Fruit fly (Drosophila melanogaster) whole organism, embryonic: ENCODE data around the gene CG7183.
A peak's percentile ranks its signal among the peaks of the same experiment; 100 is the strongest.

Experiments used
- CG10147 ChIP-seq: fragments of 200-800 bp; sonication (Bioruptor generic); optimal IDR thresholded peaks from 2 replicates; lab custom pipeline; 2019; ENCODE audit warnings: missing biosample characterization, mild to moderate bottlenecking, missing genetic modification characterization, moderate library complexity
- CG10267 ChIP-seq: fragments of 200-800 bp; sonication (Bioruptor generic); optimal IDR thresholded peaks from 2 replicates; lab custom pipeline; 2018; ENCODE audit warnings: missing biosample characterization, mild to moderate bottlenecking, missing genetic modification characterization, moderate library complexity
- CG10321 ChIP-seq: fragments of 200-800 bp; sonication (Bioruptor generic); IDR thresholded peaks from 2 replicates; pipeline ENCODE4 v1.3.6; 2022; ENCODE audit warnings: missing biosample characterization, missing genetic modification characterization
- CG11247 ChIP-seq: fragments of 200-800 bp; sonication (Bioruptor generic); IDR thresholded peaks from 2 replicates; pipeline ENCODE4 v1.3.6; 2022; ENCODE audit warnings: missing biosample characterization, missing genetic modification characterization
- CG12104 ChIP-seq: fragments of 200-800 bp; sonication (Bioruptor generic); optimal IDR thresholded peaks from 3 replicates; lab custom pipeline; 2016; ENCODE audit warnings: missing biosample characterization, missing genetic modification characterization
- CG12155 ChIP-seq: fragments of 200-800 bp; sonication (Bioruptor generic); optimal IDR thresholded peaks from 3 replicates; lab custom pipeline; 2016; ENCODE audit warnings: missing biosample characterization, missing genetic modification characterization
- CG13624 ChIP-seq: fragments of 200-800 bp; sonication (Bioruptor generic); optimal IDR thresholded peaks from 2 replicates; lab custom pipeline; 2016; ENCODE audit warnings: missing biosample characterization, missing genetic modification characterization
- CG13775 ChIP-seq: fragments of 200-800 bp; sonication (Bioruptor generic); optimal IDR thresholded peaks from 3 replicates; lab custom pipeline; 2017; ENCODE audit warnings: missing biosample characterization, mild to moderate bottlenecking, missing genetic modification characterization
- CG13894 ChIP-seq: fragments of 200-800 bp; sonication (Bioruptor generic); optimal IDR thresholded peaks from 3 replicates; lab custom pipeline; 2018; ENCODE audit warnings: missing biosample characterization, mild to moderate bottlenecking, missing genetic modification characterization, moderate library complexity
- CG14860 ChIP-seq: fragments of 200-800 bp; sonication (Bioruptor generic); IDR thresholded peaks from 3 replicates; pipeline ENCODE4 v1.3.6; 2022; ENCODE audit warnings: missing biosample characterization, missing genetic modification characterization; ENCODE audit not compliant: partially characterized antibody
- CG15601 ChIP-seq: fragments of 200-800 bp; sonication (Bioruptor generic); optimal IDR thresholded peaks from 3 replicates; lab custom pipeline; 2019; ENCODE audit warnings: missing biosample characterization, mild to moderate bottlenecking, missing genetic modification characterization, moderate library complexity
- CG15696 ChIP-seq: fragments of 200-800 bp; sonication (Bioruptor generic); optimal IDR thresholded peaks from 2 replicates; lab custom pipeline; 2019; ENCODE audit warnings: missing biosample characterization, mild to moderate bottlenecking, missing genetic modification characterization, moderate library complexity
- CG1792 ChIP-seq: fragments of 200-800 bp; sonication (Bioruptor generic); optimal IDR thresholded peaks from 2 replicates; lab custom pipeline; 2016; ENCODE audit warnings: missing biosample characterization, missing genetic modification characterization
- CG18011 ChIP-seq: fragments of 200-800 bp; sonication (Bioruptor generic); optimal IDR thresholded peaks from 2 replicates; lab custom pipeline; 2017; ENCODE audit warnings: missing biosample characterization, missing genetic modification characterization, mild to moderate bottlenecking, moderate library complexity, missing genotype
- CG2120 ChIP-seq: fragments of 200-800 bp; sonication (Bioruptor generic); optimal IDR thresholded peaks from 3 replicates; lab custom pipeline; 2016; ENCODE audit warnings: missing biosample characterization, missing genetic modification characterization
- CG2889 ChIP-seq: fragments of 200-800 bp; sonication (Bioruptor generic); IDR thresholded peaks from 3 replicates; pipeline ENCODE4 v1.3.6; 2022; ENCODE audit warnings: missing biosample characterization, missing genetic modification characterization
- CG30403 ChIP-seq: fragments of 200-800 bp; sonication (Bioruptor generic); optimal IDR thresholded peaks from 3 replicates; lab custom pipeline; 2016; ENCODE audit warnings: missing biosample characterization, missing genetic modification characterization
- CG31365 ChIP-seq: fragments of 200-800 bp; sonication (Bioruptor generic); optimal IDR thresholded peaks from 2 replicates; lab custom pipeline; 2018; ENCODE audit warnings: missing biosample characterization, mild to moderate bottlenecking, missing genetic modification characterization
- CG32767 ChIP-seq: fragments of 200-800 bp; sonication (Bioruptor generic); IDR thresholded peaks from 2 replicates; pipeline ENCODE4 v1.3.6; 2022; ENCODE audit warnings: missing biosample characterization, missing genetic modification characterization
- CG4424 ChIP-seq: fragments of 200-800 bp; sonication (Bioruptor generic); optimal IDR thresholded peaks from 3 replicates; lab custom pipeline; 2016; ENCODE audit warnings: missing biosample characterization, missing genetic modification characterization
- CG6791 ChIP-seq: fragments of 200-800 bp; sonication (Bioruptor generic); IDR thresholded peaks from 3 replicates; pipeline ENCODE4 v1.3.6; 2022; ENCODE audit warnings: missing biosample characterization, missing genetic modification characterization; ENCODE audit not compliant: partially characterized antibody
- CG7357 ChIP-seq: fragments of 200-800 bp; sonication (Bioruptor generic); IDR thresholded peaks from 3 replicates; pipeline ENCODE4 v1.3.6; 2022; ENCODE audit warnings: missing biosample characterization, missing genetic modification characterization
- CG7556 ChIP-seq: fragments of 200-800 bp; sonication (Bioruptor generic); optimal IDR thresholded peaks from 2 replicates; lab custom pipeline; 2017; ENCODE audit warnings: missing biosample characterization, mild to moderate bottlenecking, missing genetic modification characterization
- CG7987 ChIP-seq: fragments of 200-800 bp; sonication (Bioruptor generic); optimal IDR thresholded peaks from 2 replicates; lab custom pipeline; 2018; ENCODE audit warnings: missing biosample characterization, mild to moderate bottlenecking, missing genetic modification characterization, moderate library complexity
- CG8765 ChIP-seq: fragments of 200-800 bp; sonication (Bioruptor generic); IDR thresholded peaks from 2 replicates; pipeline ENCODE4 v1.3.6; 2022; ENCODE audit warnings: missing biosample characterization, missing genetic modification characterization
- CG9876 ChIP-seq: fragments of 200-800 bp; sonication (Bioruptor generic); optimal IDR thresholded peaks from 2 replicates; lab custom pipeline; 2016; ENCODE audit warnings: missing biosample characterization, missing genetic modification characterization
- CHES-1-like ChIP-seq: fragments of 200-800 bp; sonication (Bioruptor generic); optimal IDR thresholded peaks from 2 replicates; lab custom pipeline; 2016; ENCODE audit warnings: missing biosample characterization, missing genetic modification characterization
- Dbx ChIP-seq: fragments of 200-800 bp; sonication (Bioruptor generic); IDR thresholded peaks from 3 replicates; pipeline ENCODE4 v1.3.6; 2022; ENCODE audit warnings: missing biosample characterization, missing genetic modification characterization
- Dip2 ChIP-seq: fragments of 200-800 bp; sonication (Bioruptor generic); IDR thresholded peaks from 2 replicates; pipeline ENCODE4 v1.3.6; 2022; ENCODE audit warnings: missing biosample characterization, missing genetic modification characterization
- Drgx ChIP-seq: fragments of 200-800 bp; sonication (Bioruptor generic); IDR thresholded peaks from 2 replicates; pipeline ENCODE4 v1.3.6; 2022; ENCODE audit warnings: missing biosample characterization, missing genetic modification characterization
- HHEX ChIP-seq: fragments of 200-800 bp; sonication (Bioruptor generic); optimal IDR thresholded peaks from 3 replicates; lab custom pipeline; 2017; ENCODE audit warnings: missing biosample characterization, mild to moderate bottlenecking, missing genetic modification characterization, missing genetic modification reagents
- Hand ChIP-seq: fragments of 200-800 bp; sonication (Bioruptor generic); optimal IDR thresholded peaks from 2 replicates; lab custom pipeline; 2017; ENCODE audit warnings: mild to moderate bottlenecking, missing biosample characterization, missing genetic modification reagents, missing genetic modification characterization
- Kr ChIP-seq: fragments of 200-800 bp; sonication (Bioruptor generic); optimal IDR thresholded peaks from 2 replicates; lab custom pipeline; 2017; ENCODE audit warnings: missing biosample characterization, mild to moderate bottlenecking, missing genetic modification characterization
- MBD-R2 ChIP-seq: fragments of 200-800 bp; sonication (Bioruptor generic); IDR thresholded peaks from 2 replicates; pipeline ENCODE4 v1.3.6; 2022; ENCODE audit warnings: missing biosample characterization, missing genetic modification characterization
- Myb ChIP-seq: fragments of 200-800 bp; sonication (Bioruptor generic); optimal IDR thresholded peaks from 2 replicates; lab custom pipeline; 2016; ENCODE audit warnings: missing biosample characterization, missing genetic modification characterization
- Ravus ChIP-seq: fragments of 200-800 bp; sonication (Bioruptor generic); IDR thresholded peaks from 2 replicates; pipeline ENCODE4 v1.3.6; 2022; ENCODE audit warnings: missing biosample characterization, missing genetic modification characterization
- Sry-δ ChIP-seq: fragments of 200-800 bp; sonication (Bioruptor generic); optimal IDR thresholded peaks from 2 replicates; lab custom pipeline; 2016; ENCODE audit warnings: missing biosample characterization, missing genetic modification characterization
- Ssrp ChIP-seq: fragments of 200-800 bp; sonication (Bioruptor generic); optimal IDR thresholded peaks from 2 replicates; lab custom pipeline; 2018; ENCODE audit warnings: missing biosample characterization, mild to moderate bottlenecking, missing genetic modification characterization, moderate library complexity
- amos ChIP-seq: fragments of 200-800 bp; sonication (Bioruptor generic); IDR thresholded peaks from 2 replicates; pipeline ENCODE4 v1.3.6; 2022; ENCODE audit warnings: missing biosample characterization, missing genetic modification characterization; ENCODE audit not compliant: partially characterized antibody
- bowl ChIP-seq: fragments of 200-800 bp; sonication (Bioruptor generic); IDR thresholded peaks from 2 replicates; pipeline ENCODE4 v1.3.6; 2022; ENCODE audit warnings: missing biosample characterization, missing genetic modification characterization
- eve ChIP-seq, 2 experiments: fragments of >200 bp; optimal IDR thresholded peaks; 2 replicates each; lab custom pipeline; 2017; ENCODE audit warnings: missing biosample characterization in 2 of 2, missing genetic modification characterization in 2 of 2
- fd96Cb ChIP-seq: fragments of 200-800 bp; sonication (Bioruptor generic); optimal IDR thresholded peaks from 2 replicates; lab custom pipeline; 2018; ENCODE audit warnings: missing biosample characterization, mild to moderate bottlenecking, missing genetic modification characterization, moderate library complexity
- gcm ChIP-seq: fragments of 200-800 bp; sonication (Bioruptor generic); optimal IDR thresholded peaks from 2 replicates; lab custom pipeline; 2019; ENCODE audit warnings: missing biosample characterization, mild to moderate bottlenecking, missing genetic modification characterization, moderate library complexity
- jumu ChIP-seq: fragments of 200-800 bp; sonication (Bioruptor generic); optimal IDR thresholded peaks from 3 replicates; lab custom pipeline; 2016; ENCODE audit warnings: missing biosample characterization, missing genetic modification characterization
- lmd ChIP-seq: fragments of 200-800 bp; sonication (Bioruptor generic); IDR thresholded peaks from 2 replicates; pipeline ENCODE4 v1.3.6; 2022; ENCODE audit warnings: missing biosample characterization, missing genetic modification characterization
- mld ChIP-seq: fragments of 200-800 bp; sonication (Bioruptor generic); IDR thresholded peaks from 3 replicates; pipeline ENCODE4 v1.3.6; 2022; ENCODE audit warnings: missing biosample characterization, missing genetic modification characterization; ENCODE audit not compliant: partially characterized antibody
- nmo ChIP-seq: fragments of 200-800 bp; sonication (Bioruptor generic); optimal IDR thresholded peaks from 2 replicates; lab custom pipeline; 2018; ENCODE audit warnings: missing biosample characterization, mild to moderate bottlenecking, missing genetic modification characterization, moderate library complexity
- sens ChIP-seq: fragments of 200-800 bp; sonication (Bioruptor generic); peaks from one replicate; lab custom pipeline; 2016; ENCODE audit warnings: missing biosample characterization, missing genetic modification characterization
- slbo ChIP-seq: fragments of 200-800 bp; sonication (Bioruptor generic); IDR thresholded peaks from 2 replicates; pipeline ENCODE4 v1.3.6; 2022; ENCODE audit warnings: missing biosample characterization, missing genetic modification characterization
- stwl ChIP-seq: fragments of 200-800 bp; sonication (Bioruptor generic); optimal IDR thresholded peaks from 3 replicates; lab custom pipeline; 2018; ENCODE audit warnings: missing biosample characterization, mild to moderate bottlenecking, missing genetic modification characterization, moderate library complexity

CG7183 gene

dm6 chr3R:18220211-18220749 is at the start of gene CG7183, which contains the start of gene CG7988 (continued):
- peak; percentile 95 for TF ChIP-seq CG13894
- TF ChIP-seq bowl: peak; percentile 91
- TF ChIP-seq CG31365 (tag; lab: Kevin White, UChicago): peak; percentile 60
- TF ChIP-seq Ssrp (tag; lab: Kevin White, UChicago): peak; percentile 99
- peak; percentile 99 for TF ChIP-seq lmd (GFP tag; lab: Robert Waterston, UW)
- peak; percentile 97 for TF ChIP-seq CG7556 (GFP tag; lab: Kevin White, UChicago)
- TF ChIP-seq CG12155 (GFP tag; lab: Kevin White, UChicago): peak; percentile 97
- TF ChIP-seq Kr (GFP tag; lab: Kevin White, UChicago): peak; percentile 41
- peak; percentile 95 for TF ChIP-seq CG13624
- TF ChIP-seq gcm: peak; percentile 99
- TF ChIP-seq Dbx (GFP tag; lab: Robert Waterston, UW): peak; percentile 98
- no peak for TF ChIP-seq CG14860
- TF ChIP-seq stwl (tag; lab: Kevin White, UChicago): peak; percentile 86
- TF ChIP-seq CG10321 (GFP tag; lab: Robert Waterston, UW): peak; percentile 84
- peak; percentile 65 for TF ChIP-seq Dip2 (GFP tag; lab: Robert Waterston, UW)
- peak; percentile 99 for TF ChIP-seq sens (GFP tag; lab: Kevin White, UChicago)
- peak; percentile 98 for TF ChIP-seq CG4424 (GFP tag; lab: Kevin White, UChicago)
- peak; percentile 98 for TF ChIP-seq CG15601 (tag; lab: Kevin White, UChicago)
- TF ChIP-seq CG9876 (GFP tag; lab: Kevin White, UChicago): peak; percentile 89
- peak; percentile 95 for TF ChIP-seq CG10147
- TF ChIP-seq Myb (GFP tag; lab: Kevin White, UChicago): peak; percentile 81
- peak; percentile 68 for TF ChIP-seq Sry-δ (GFP tag; lab: Kevin White, UChicago)
- TF ChIP-seq CG7987: peak; percentile 88
- peak; percentile 98 for TF ChIP-seq CG11247 (GFP tag; lab: Robert Waterston, UW)
- TF ChIP-seq CG32767 (GFP tag; lab: Robert Waterston, UW): peak; percentile 98
- TF ChIP-seq CG1792 (GFP tag; lab: Kevin White, UChicago): peak; percentile 76
- TF ChIP-seq CG2120: peak; percentile 98
- peak; percentile 95 for TF ChIP-seq CG7357 (GFP tag; lab: Robert Waterston, UW)
- peak; percentile 97 for TF ChIP-seq CG15696
- TF ChIP-seq eve (GFP tag; optimal IDR thresholded peaks at IDR 0.05; lab: Kevin White, UChicago): peak in 1 of 2 experiments; percentile 70
- peak; percentile 95 for TF ChIP-seq CG10267 (tag; lab: Kevin White, UChicago)
- TF ChIP-seq MBD-R2 (GFP tag; lab: Robert Waterston, UW): peak; percentile 99
- TF ChIP-seq Hand (GFP tag; lab: Kevin White, UChicago): peak; percentile 87
- TF ChIP-seq HHEX (GFP tag; lab: Kevin White, UChicago): peak; percentile 92
- peak; percentile 98 for TF ChIP-seq CG2889 (GFP tag; lab: Robert Waterston, UW)
- TF ChIP-seq CG12104: peak; percentile 95
- peak; percentile 88 for TF ChIP-seq CG18011 (GFP tag; lab: Kevin White, UChicago)
- no peak for TF ChIP-seq mld (GFP tag; lab: Robert Waterston, UW)
- TF ChIP-seq nmo: peak; percentile 99
- TF ChIP-seq Ravus (GFP tag; lab: Robert Waterston, UW): peak; percentile 96
- TF ChIP-seq amos (GFP tag; lab: Robert Waterston, UW): no peak
- peak; percentile 93 for TF ChIP-seq CHES-1-like (GFP tag; lab: Kevin White, UChicago)
- peak; percentile 95 for TF ChIP-seq CG8765 (GFP tag; lab: Robert Waterston, UW)
- TF ChIP-seq CG6791 (GFP tag; lab: Robert Waterston, UW): no peak
- peak; percentile 98 for TF ChIP-seq CG13775
- TF ChIP-seq slbo (GFP tag; lab: Robert Waterston, UW): peak; percentile 99
- TF ChIP-seq fd96Cb (tag; lab: Kevin White, UChicago): peak; percentile 98
- peak; percentile 93 for TF ChIP-seq jumu (GFP tag; lab: Kevin White, UChicago)
- TF ChIP-seq Drgx (GFP tag; lab: Robert Waterston, UW): peak; percentile 98
- TF ChIP-seq CG30403 (GFP tag; lab: Kevin White, UChicago): peak; percentile 99
